Worm (Caenorhabditis elegans) whole organism, L2 larva: ENCODE results near the gene F55A4.3.

ENCODE experiments used
- C34F6.9 ChIP-seq: fragments of 150-350 bp; optimal IDR thresholded peaks from 2 replicates; lab custom pipeline; 2014; ENCODE audit warnings: missing biosample characterization, missing genetic modification characterization
- F13H6.1 ChIP-seq: sonication (generic microtip); optimal IDR thresholded peaks from 2 replicates; lab custom pipeline; 2016; ENCODE audit warnings: missing genetic modification characterization, missing compliant biosample characterization
- Y55F3AM.14 ChIP-seq: fragments of 200-800 bp; sonication (Bioruptor generic); optimal IDR thresholded peaks from 2 replicates; lab custom pipeline; 2018; ENCODE audit warnings: mild to moderate bottlenecking, missing genetic modification characterization, missing compliant biosample characterization
- ZK546.5 ChIP-seq: sonication (generic microtip); optimal IDR thresholded peaks from 2 replicates; lab custom pipeline; 2017; ENCODE audit warnings: missing biosample characterization, missing genetic modification characterization
- alr-1 ChIP-seq: fragments of 150-350 bp; optimal IDR thresholded peaks from 2 replicates; lab custom pipeline; 2014; ENCODE audit warnings: missing biosample characterization, missing genetic modification characterization
- ama-1 ChIP-seq: fragments of 150-350 bp; optimal IDR thresholded peaks from 2 replicates; lab custom pipeline; 2018; ENCODE audit warnings: inconsistent platforms
- blmp-1 ChIP-seq: sonication (generic microtip); optimal IDR thresholded peaks from 2 replicates; lab custom pipeline; 2017; ENCODE audit warnings: missing genetic modification characterization, mild to moderate bottlenecking, missing compliant biosample characterization, antibody characterized with exemption, moderate library complexity; ENCODE audit not compliant: insufficient read depth
- ceh-16 ChIP-seq: fragments of 150-350 bp; optimal IDR thresholded peaks from 2 replicates; lab custom pipeline; 2014; ENCODE audit warnings: missing biosample characterization, missing genetic modification characterization
- crh-2 ChIP-seq: sonication (generic microtip); optimal IDR thresholded peaks from 2 replicates; lab custom pipeline; 2017; ENCODE audit warnings: missing biosample characterization, missing genetic modification characterization
- egl-27 ChIP-seq: sonication (generic microtip); optimal IDR thresholded peaks from 3 replicates; lab custom pipeline; 2017; ENCODE audit warnings: missing biosample characterization, missing genetic modification reagents, missing genetic modification characterization
- fos-1 ChIP-seq: fragments of 150-350 bp; optimal IDR thresholded peaks from 2 replicates; lab custom pipeline; 2014; ENCODE audit warnings: missing biosample characterization, missing genetic modification characterization
- gmeb-1 ChIP-seq: fragments of 150-350 bp; optimal IDR thresholded peaks from 2 replicates; lab custom pipeline; 2014; ENCODE audit warnings: missing biosample characterization, missing genetic modification characterization
- lin-11 ChIP-seq: fragments of 150-350 bp; sonication (generic microtip); optimal IDR thresholded peaks from 2 replicates; lab custom pipeline; 2014; ENCODE audit warnings: missing biosample characterization, missing genetic modification characterization, inconsistent platforms, mixed read lengths
- lin-39 ChIP-seq: fragments of 150-350 bp; optimal IDR thresholded peaks from 2 replicates; lab custom pipeline; 2014; ENCODE audit warnings: missing biosample characterization, missing genetic modification reagents, missing genetic modification characterization
- lsy-2 ChIP-seq, 2 experiments: fragments of 150-350 bp in 1 of 2; sonication (generic microtip) in 1 of 2; optimal IDR thresholded peaks; 2 replicates each; lab custom pipeline; 2014 to 2017; ENCODE audit warnings: missing biosample characterization in 2 of 2, missing genetic modification characterization in 2 of 2
- mab-5 ChIP-seq: fragments of 150-350 bp; optimal IDR thresholded peaks from 2 replicates; lab custom pipeline; 2014; ENCODE audit warnings: missing biosample characterization, missing genetic modification characterization
- mbf-1 ChIP-seq: sonication (generic microtip); optimal IDR thresholded peaks from 2 replicates; lab custom pipeline; 2017; ENCODE audit warnings: missing biosample characterization, missing genetic modification characterization
- mdl-1 ChIP-seq, 2 experiments: fragments of 150-350 bp in 1 of 2; sonication (generic microtip) in 1 of 2; optimal IDR thresholded peaks; 2 replicates each; lab custom pipeline; 2017; ENCODE audit warnings: missing biosample characterization in 2 of 2, missing genetic modification characterization in 2 of 2
- nhr-11 ChIP-seq: fragments of 150-350 bp; optimal IDR thresholded peaks from 2 replicates; lab custom pipeline; 2014; ENCODE audit warnings: missing biosample characterization, missing genetic modification characterization
- nhr-12 ChIP-seq: fragments of 150-350 bp; optimal IDR thresholded peaks from 2 replicates; lab custom pipeline; 2014; ENCODE audit warnings: missing biosample characterization, missing genetic modification characterization
- nhr-129 ChIP-seq: fragments of 150-350 bp; optimal IDR thresholded peaks from 2 replicates; lab custom pipeline; 2014; ENCODE audit warnings: missing biosample characterization, missing genetic modification characterization
- nhr-21 ChIP-seq: fragments of 150-350 bp; optimal IDR thresholded peaks from 2 replicates; lab custom pipeline; 2014; ENCODE audit warnings: missing biosample characterization, missing genetic modification characterization
- nhr-237 ChIP-seq: fragments of 150-350 bp; optimal IDR thresholded peaks from 2 replicates; lab custom pipeline; 2014; ENCODE audit warnings: missing biosample characterization, missing genetic modification characterization
- nhr-25 ChIP-seq: fragments of 150-350 bp; sonication (generic microtip); optimal IDR thresholded peaks from 3 replicates; lab custom pipeline; 2014; ENCODE audit warnings: missing biosample characterization, missing genetic modification characterization
- nhr-77 ChIP-seq: fragments of 150-350 bp; optimal IDR thresholded peaks from 2 replicates; lab custom pipeline; 2014; ENCODE audit warnings: missing biosample characterization, missing genetic modification characterization
- sma-3 ChIP-seq: sonication (generic microtip); optimal IDR thresholded peaks from 2 replicates; lab custom pipeline; 2016; ENCODE audit warnings: missing genetic modification reagents, missing genetic modification characterization, missing compliant biosample characterization
- sma-9 ChIP-seq, 2 experiments: fragments of 150-350 bp in 1 of 2; sonication (generic microtip) in 1 of 2; optimal IDR thresholded peaks; 2 replicates each; lab custom pipeline; 2014 to 2016; ENCODE audit warnings: missing genetic modification characterization in 2 of 2, mild to moderate bottlenecking in 1 of 2, missing biosample characterization in 1 of 2, missing compliant biosample characterization in 1 of 2, missing genetic modification reagents in 1 of 2, moderate library complexity in 1 of 2
- snpc-4 ChIP-seq: fragments of 150-350 bp; optimal IDR thresholded peaks from 2 replicates; lab custom pipeline; 2014; ENCODE audit warnings: missing biosample characterization, missing genetic modification characterization
- unc-55 ChIP-seq: fragments of 150-350 bp; sonication (generic microtip); optimal IDR thresholded peaks from 3 replicates; lab custom pipeline; 2014; ENCODE audit warnings: missing biosample characterization, missing genetic modification reagents, missing genetic modification characterization
- unc-62 ChIP-seq: fragments of 150-350 bp; optimal IDR thresholded peaks from 2 replicates; lab custom pipeline; 2014; ENCODE audit warnings: missing biosample characterization, missing genetic modification reagents, missing genetic modification characterization
- zag-1 ChIP-seq: fragments of 150-350 bp; optimal IDR thresholded peaks from 2 replicates; lab custom pipeline; 2014; ENCODE audit warnings: missing biosample characterization, missing genetic modification characterization
- ztf-4 ChIP-seq: fragments of 150-350 bp; optimal IDR thresholded peaks from 2 replicates; lab custom pipeline; 2014; ENCODE audit warnings: missing biosample characterization, missing genetic modification characterization

Gene F55A4.3

DNA sequence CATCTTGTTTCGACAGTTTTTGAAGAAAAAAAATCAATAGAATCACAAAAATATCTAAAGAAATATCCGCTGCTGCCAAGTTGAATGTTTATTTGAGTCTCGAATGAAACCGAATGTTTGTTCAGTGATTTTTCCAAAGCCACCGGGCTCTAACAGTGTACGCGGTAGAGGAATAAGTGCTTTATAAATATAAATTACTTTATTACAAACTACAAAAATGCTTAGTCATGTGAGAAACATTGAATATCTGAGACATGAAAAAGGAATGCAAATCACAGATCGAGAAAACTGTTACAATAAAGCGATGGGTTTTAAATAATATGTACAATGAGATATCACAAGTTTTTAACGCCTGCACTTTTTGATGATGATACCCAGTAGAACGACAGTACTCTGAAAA, 13.4 kb upstream of the F55A4.3 start, which contains the start of gene F55A4.7:
Gene F55A4.7, minus strand, starts transcription at position 101 of the 400 bp plus-strand sequence.
- TF ChIP-seq ama-1 (no peak), mbf-1 (no peak), nhr-12 (tag; lab: Kevin White, UChicago) (no peak), nhr-21 (tag; lab: Kevin White, UChicago) (no peak), unc-55 (no peak), mdl-1 (tag; optimal IDR thresholded peaks at IDR 0.05; lab: Kevin White, UChicago) (no peak), lin-11 (tag; lab: Kevin White, UChicago) (no peak), fos-1 (tag; lab: Kevin White, UChicago) (no peak), ztf-4 (tag; lab: Kevin White, UChicago) (no peak), F13H6.1 (tag; lab: Kevin White, UChicago) (no peak)
- TF ChIP-seq, all 48 proteins: peak for 0

DNA sequence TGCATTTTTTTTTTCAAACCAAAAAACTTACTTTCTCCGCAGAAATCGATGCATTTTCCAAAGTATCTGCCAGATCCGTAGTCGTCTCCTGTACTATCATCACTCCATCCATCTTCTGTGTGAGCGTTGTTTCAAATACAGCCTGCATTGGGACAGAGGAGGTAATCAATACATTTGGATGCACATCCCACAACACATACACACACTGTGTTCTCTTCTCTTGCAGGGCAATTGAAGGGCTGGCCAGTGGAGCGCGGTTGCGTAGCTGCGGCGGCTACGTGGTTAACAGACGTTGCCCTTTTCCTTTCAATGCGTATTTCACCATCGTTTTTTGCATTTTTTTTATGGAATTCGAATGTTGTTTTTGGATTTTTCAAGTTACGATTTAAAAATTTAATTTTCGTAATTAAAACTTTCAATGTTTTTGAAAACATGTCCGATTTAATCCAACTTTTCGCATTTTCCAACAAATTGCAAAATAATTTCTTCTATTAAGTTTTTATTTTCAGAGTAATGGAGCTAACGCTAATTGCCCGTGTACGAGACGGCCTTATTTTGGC, 10.2 kb upstream of the F55A4.3 start, which contains the start of the genes stau-1 and sec-22:
Gene stau-1, minus strand, starts transcription at position 248 of the 560 bp plus-strand sequence.
Gene sec-22, plus strand, starts transcription at position 510 of the 560 bp plus-strand sequence.
- TF ChIP-seq C34F6.9 (peak; percentile 49), blmp-1 (tag; lab: Kevin White, UChicago) (peak; percentile 16), nhr-25 (tag; lab: Kevin White, UChicago) (no peak), sma-3 (GFP tag; lab: Kevin White, UChicago) (no peak), unc-55 (peak; percentile 36), fos-1 (tag; lab: Kevin White, UChicago) (peak; percentile 11), nhr-129 (tag; lab: Kevin White, UChicago) (peak; percentile 62), crh-2 (tag; lab: Kevin White, UChicago) (peak; percentile 76), nhr-21 (tag; lab: Kevin White, UChicago) (no peak), zag-1 (tag; lab: Kevin White, UChicago) (peak; percentile 0), lsy-2 (tag; optimal IDR thresholded peaks at IDR 0.05; lab: Kevin White, UChicago) (peak in 1 of 2 experiments; percentile 45)

DNA sequence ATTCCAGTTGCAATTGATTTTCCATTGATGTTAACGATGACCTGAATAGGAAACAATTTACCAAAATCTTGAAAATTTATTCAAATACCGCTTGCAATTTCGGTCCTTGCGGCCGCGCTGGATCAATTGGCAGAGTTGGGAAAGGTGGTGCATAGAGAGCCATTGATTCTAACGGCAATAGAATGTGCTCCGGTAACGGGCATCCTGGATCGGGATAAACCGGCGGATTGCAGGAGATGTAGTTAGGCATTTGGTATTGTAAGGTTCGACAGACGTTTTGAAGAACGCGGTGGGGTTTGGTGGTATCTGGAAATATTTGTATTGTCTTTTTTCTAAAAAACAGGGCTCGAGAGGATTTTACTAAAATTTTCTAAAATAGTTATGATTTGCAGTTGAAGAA, 6.0 kb upstream of the F55A4.3 start:
- TF ChIP-seq mdl-1 (tag; optimal IDR thresholded peaks at IDR 0.05; lab: Kevin White, UChicago) (no peak), Y55F3AM.14 (GFP tag; lab: Kevin White, UChicago) (no peak), F13H6.1 (tag; lab: Kevin White, UChicago) (no peak), nhr-11 (tag; lab: Kevin White, UChicago) (no peak), lin-39 (tag; lab: Kevin White, UChicago) (no peak), unc-62 (GFP tag; lab: Kevin White, UChicago) (no peak), ceh-16 (tag; lab: Kevin White, UChicago) (no peak), egl-27 (no peak), mab-5 (no peak)

DNA sequence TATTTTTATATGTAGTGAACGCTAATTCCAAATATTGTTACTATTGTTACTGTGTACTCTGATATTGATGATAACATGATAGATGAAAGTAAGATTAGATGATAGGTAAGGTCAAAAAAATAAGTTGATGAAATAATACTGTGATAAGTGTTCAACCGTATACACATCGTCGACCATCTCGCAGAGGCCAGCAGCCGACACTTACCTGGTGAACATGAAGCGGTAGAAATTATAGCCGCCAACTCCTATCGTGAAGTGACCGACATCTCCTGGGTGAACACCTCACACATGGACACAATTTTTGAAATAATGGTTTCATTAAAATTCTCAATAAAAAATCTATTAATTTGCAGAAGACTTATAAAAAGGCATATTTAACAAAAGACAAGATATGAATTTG, 2.5 kb upstream of the F55A4.3 start:
- TF ChIP-seq snpc-4 (tag; lab: Kevin White, UChicago) (peak; percentile 53), alr-1 (tag; lab: Kevin White, UChicago) (no peak)

DNA sequence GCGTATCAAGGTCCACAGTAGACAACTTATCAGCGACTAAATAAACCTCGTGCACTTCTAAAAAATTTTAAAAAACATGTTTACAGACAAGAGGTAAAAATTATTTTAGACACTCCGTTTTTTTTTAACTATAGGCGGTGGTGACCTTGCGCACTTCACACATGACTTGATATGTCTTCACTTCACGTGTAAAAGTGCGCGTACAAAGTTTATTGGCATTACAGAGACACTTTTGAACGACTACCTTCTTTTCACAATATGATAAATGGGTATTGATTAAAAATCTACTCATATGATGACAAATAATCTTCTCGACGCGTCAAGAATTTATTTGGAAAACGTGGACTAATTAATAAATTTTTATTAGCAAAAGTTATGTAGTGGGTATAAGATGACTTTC, 1.8 kb upstream of the F55A4.3 start:
- no peak for TF ChIP-seq lin-11 (tag; lab: Kevin White, UChicago)
- TF ChIP-seq ZK546.5, result no peak
- TF ChIP-seq sma-9 (GFP tag; optimal IDR thresholded peaks at IDR 0.05; lab: Kevin White, UChicago), result peak; percentile 44
- TF ChIP-seq sma-9 (tag; optimal IDR thresholded peaks at IDR 0.05; lab: Kevin White, UChicago), result no peak
- no peak for TF ChIP-seq ztf-4 (tag; lab: Kevin White, UChicago)
- peak; percentile 17 for TF ChIP-seq nhr-129 (tag; lab: Kevin White, UChicago)
- TF ChIP-seq sma-3 (GFP tag; lab: Kevin White, UChicago), result peak; percentile 54
- peak; percentile 71 for TF ChIP-seq nhr-21 (tag; lab: Kevin White, UChicago)
- peak; percentile 54 for TF ChIP-seq crh-2 (tag; lab: Kevin White, UChicago)
- TF ChIP-seq nhr-237, result no peak
- TF ChIP-seq nhr-77 (tag; lab: Kevin White, UChicago), result no peak
- TF ChIP-seq gmeb-1 (tag; lab: Kevin White, UChicago), result peak; percentile 19
- peak; percentile 77 for TF ChIP-seq nhr-25 (tag; lab: Kevin White, UChicago)
